Fruit fly (Drosophila melanogaster) whole organism, adult: ENCODE measurements around the gene CG31517.

Experiments
- CG11617 ChIP-seq: fragments of 200-800 bp; sonication (Bioruptor generic); optimal IDR thresholded peaks from 2 replicates; lab custom pipeline; 2017; ENCODE audit warnings: mild to moderate bottlenecking, missing biosample characterization, missing genetic modification reagents, missing genetic modification characterization
- CG12768 ChIP-seq: fragments of 200-800 bp; sonication (Bioruptor generic); optimal IDR thresholded peaks from 2 replicates; lab custom pipeline; 2017; ENCODE audit warnings: missing biosample characterization, missing genetic modification characterization, mild to moderate bottlenecking, moderate library complexity, missing genetic modification reagents
- CG14711 ChIP-seq: fragments of 200-800 bp; sonication (Bioruptor generic); optimal IDR thresholded peaks from 2 replicates; lab custom pipeline; 2018; ENCODE audit warnings: missing biosample characterization, mild to moderate bottlenecking, missing genetic modification characterization, moderate library complexity
- CG1620 ChIP-seq: fragments of 200-800 bp; sonication (Bioruptor generic); optimal IDR thresholded peaks from 2 replicates; lab custom pipeline; 2016; ENCODE audit warnings: missing biosample characterization, missing genetic modification characterization
- CG33017 ChIP-seq: fragments of 200-800 bp; sonication (Bioruptor generic); optimal IDR thresholded peaks from 2 replicates; lab custom pipeline; 2018; ENCODE audit warnings: missing biosample characterization, mild to moderate bottlenecking, missing genetic modification characterization, moderate library complexity
- CG5204 ChIP-seq: fragments of 200-800 bp; sonication (Bioruptor generic); optimal IDR thresholded peaks from 2 replicates; lab custom pipeline; 2016; ENCODE audit warnings: missing biosample characterization, missing genetic modification characterization
- CG7045 ChIP-seq: fragments of 200-800 bp; sonication (Bioruptor generic); optimal IDR thresholded peaks from 2 replicates; lab custom pipeline; 2017; ENCODE audit warnings: missing biosample characterization, mild to moderate bottlenecking, missing genetic modification characterization
- CG7101 ChIP-seq: fragments of 200-800 bp; sonication (Bioruptor generic); optimal IDR thresholded peaks from 2 replicates; lab custom pipeline; 2018; ENCODE audit warnings: missing biosample characterization, mild to moderate bottlenecking, missing genetic modification characterization, moderate library complexity
- Clk ChIP-seq: fragments of 200-800 bp; sonication (Bioruptor generic); optimal IDR thresholded peaks from 2 replicates; lab custom pipeline; 2017; ENCODE audit warnings: missing biosample characterization, missing genetic modification characterization
- Crg-1 ChIP-seq: fragments of 200-800 bp; sonication (Bioruptor generic); optimal IDR thresholded peaks from 2 replicates; lab custom pipeline; 2016; ENCODE audit warnings: missing biosample characterization, missing genetic modification characterization
- Hr96 ChIP-seq: fragments of 200-800 bp; sonication (Bioruptor generic); optimal IDR thresholded peaks from 2 replicates; lab custom pipeline; 2016; ENCODE audit warnings: missing biosample characterization, missing genetic modification characterization
- Mnt ChIP-seq: fragments of 200-800 bp; sonication (Bioruptor generic); optimal IDR thresholded peaks from 2 replicates; lab custom pipeline; 2016; ENCODE audit warnings: missing biosample characterization, mild to moderate bottlenecking, missing genetic modification characterization
- bab1 ChIP-seq: fragments of 200-800 bp; sonication (Bioruptor generic); optimal IDR thresholded peaks from 3 replicates; lab custom pipeline; 2019; ENCODE audit warnings: missing biosample characterization, mild to moderate bottlenecking, missing genetic modification characterization, moderate library complexity
- cic ChIP-seq: fragments of 200-800 bp; sonication (Bioruptor generic); optimal IDR thresholded peaks from 2 replicates; lab custom pipeline; 2017; ENCODE audit warnings: missing biosample characterization, mild to moderate bottlenecking, missing genetic modification characterization, moderate library complexity
- cnc ChIP-seq, 2 experiments: fragments of >200 bp; optimal IDR thresholded peaks; 2 replicates each; lab custom pipeline; 2017
- kay ChIP-seq: fragments of 200-800 bp; sonication (Bioruptor generic); peaks from one replicate; lab custom pipeline; 2016; ENCODE audit warnings: missing biosample characterization, missing genetic modification characterization, borderline replicate concordance
- ovo ChIP-seq: fragments of 200-800 bp; sonication (Bioruptor generic); optimal IDR thresholded peaks from 2 replicates; lab custom pipeline; 2016; ENCODE audit warnings: missing biosample characterization, missing genetic modification characterization
- pad ChIP-seq: fragments of 200-800 bp; sonication (Bioruptor generic); optimal IDR thresholded peaks from 3 replicates; lab custom pipeline; 2017; ENCODE audit warnings: missing biosample characterization, missing genetic modification characterization, mild to moderate bottlenecking, moderate library complexity, missing genetic modification reagents
- tj ChIP-seq: fragments of 200-800 bp; sonication (Bioruptor generic); optimal IDR thresholded peaks from 3 replicates; lab custom pipeline; 2017; ENCODE audit warnings: missing biosample characterization, mild to moderate bottlenecking, missing genetic modification characterization, moderate library complexity
- toe ChIP-seq: fragments of 200-800 bp; sonication (Bioruptor generic); optimal IDR thresholded peaks from 2 replicates; lab custom pipeline; 2016; ENCODE audit warnings: missing biosample characterization, missing genetic modification characterization

The CG31517 gene

dm6 chr3R:13933966-13934365, 14.3 kb upstream of the CG31517 start:
- TF ChIP-seq CG5204 (GFP tag; lab: Kevin White, UChicago) (no peak), CG1620 (GFP tag; lab: Kevin White, UChicago) (no peak), ovo (GFP tag; lab: Kevin White, UChicago) (no peak), CG12768 (no peak), Mnt (GFP tag; lab: Kevin White, UChicago) (no peak), toe (GFP tag; lab: Kevin White, UChicago) (no peak), tj (GFP tag; lab: Kevin White, UChicago) (no peak), CG11617 (GFP tag; lab: Kevin White, UChicago) (no peak), bab1 (GFP tag; lab: Kevin White, UChicago) (no peak), Clk (GFP tag; lab: Kevin White, UChicago) (no peak), Crg-1 (GFP tag; lab: Kevin White, UChicago) (no peak), CG14711 (tag; lab: Kevin White, UChicago) (no peak), cnc (optimal IDR thresholded peaks at IDR 0.05; lab: Kevin White, UChicago) (no peak), pad (GFP tag; lab: Kevin White, UChicago) (no peak)

dm6 chr3R:13934618-13935017, 13.6 kb upstream of the CG31517 start:
- TF ChIP-seq toe (GFP tag; lab: Kevin White, UChicago) (no peak), CG7045 (no peak), CG14711 (tag; lab: Kevin White, UChicago) (no peak), kay (GFP tag; lab: Kevin White, UChicago) (no peak), CG1620 (GFP tag; lab: Kevin White, UChicago) (no peak), Hr96 (GFP tag; lab: Kevin White, UChicago) (no peak), cic (GFP tag; lab: Kevin White, UChicago) (no peak), tj (GFP tag; lab: Kevin White, UChicago) (no peak), ovo (GFP tag; lab: Kevin White, UChicago) (no peak)

dm6 chr3R:13936309-13936708, 11.9 kb upstream of the CG31517 start:
- TF ChIP-seq CG11617 (GFP tag; lab: Kevin White, UChicago), result no peak
- TF ChIP-seq ovo (GFP tag; lab: Kevin White, UChicago), result no peak
- no peak for TF ChIP-seq Mnt (GFP tag; lab: Kevin White, UChicago)
- no peak for TF ChIP-seq cnc (optimal IDR thresholded peaks at IDR 0.05; lab: Kevin White, UChicago)
- no peak for TF ChIP-seq CG33017
- TF ChIP-seq kay (GFP tag; lab: Kevin White, UChicago), result no peak
- no peak for TF ChIP-seq CG1620 (GFP tag; lab: Kevin White, UChicago)
- no peak for TF ChIP-seq Clk (GFP tag; lab: Kevin White, UChicago)
- TF ChIP-seq cic (GFP tag; lab: Kevin White, UChicago), result no peak
- no peak for TF ChIP-seq Hr96 (GFP tag; lab: Kevin White, UChicago)
- no peak for TF ChIP-seq bab1 (GFP tag; lab: Kevin White, UChicago)
- TF ChIP-seq toe (GFP tag; lab: Kevin White, UChicago), result no peak
- no peak for TF ChIP-seq CG5204 (GFP tag; lab: Kevin White, UChicago)
- no peak for TF ChIP-seq Crg-1 (GFP tag; lab: Kevin White, UChicago)
- no peak for TF ChIP-seq CG7045

dm6 chr3R:13939353-13940049, 8.7 kb upstream of the CG31517 start:
- TF ChIP-seq cnc (optimal IDR thresholded peaks at IDR 0.05; lab: Kevin White, UChicago), result no peak
- TF ChIP-seq CG5204 (GFP tag; lab: Kevin White, UChicago), result no peak
- TF ChIP-seq CG12768, result no peak
- no peak for TF ChIP-seq kay (GFP tag; lab: Kevin White, UChicago)
- no peak for TF ChIP-seq CG14711 (tag; lab: Kevin White, UChicago)
- no peak for TF ChIP-seq Mnt (GFP tag; lab: Kevin White, UChicago)
- TF ChIP-seq tj (GFP tag; lab: Kevin White, UChicago), result no peak
- TF ChIP-seq Hr96 (GFP tag; lab: Kevin White, UChicago), result no peak
- no peak for TF ChIP-seq CG11617 (GFP tag; lab: Kevin White, UChicago)
- TF ChIP-seq ovo (GFP tag; lab: Kevin White, UChicago), result no peak
- TF ChIP-seq CG7101 (tag; lab: Kevin White, UChicago), result no peak
- no peak for TF ChIP-seq Clk (GFP tag; lab: Kevin White, UChicago)
- no peak for TF ChIP-seq CG1620 (GFP tag; lab: Kevin White, UChicago)
- no peak for TF ChIP-seq CG33017
- TF ChIP-seq Crg-1 (GFP tag; lab: Kevin White, UChicago), result no peak

- TF ChIP-seq ovo (GFP tag; lab: Kevin White, UChicago), result no peak
- TF ChIP-seq Clk (GFP tag; lab: Kevin White, UChicago), result no peak
- no peak for TF ChIP-seq CG12768
- no peak for TF ChIP-seq CG7101 (tag; lab: Kevin White, UChicago)
- TF ChIP-seq CG5204 (GFP tag; lab: Kevin White, UChicago), result no peak
- no peak for TF ChIP-seq CG7045
- no peak for TF ChIP-seq tj (GFP tag; lab: Kevin White, UChicago)
- no peak for TF ChIP-seq pad (GFP tag; lab: Kevin White, UChicago)
- TF ChIP-seq kay (GFP tag; lab: Kevin White, UChicago), result no peak
These were observed 6.8 kb upstream of the CG31517 start for dm6 chr3R:13941390-13941789.

- TF ChIP-seq Mnt (GFP tag; lab: Kevin White, UChicago) (no peak), Clk (GFP tag; lab: Kevin White, UChicago) (no peak), ovo (GFP tag; lab: Kevin White, UChicago) (no peak), CG12768 (no peak), CG11617 (GFP tag; lab: Kevin White, UChicago) (no peak), kay (GFP tag; lab: Kevin White, UChicago) (no peak), pad (GFP tag; lab: Kevin White, UChicago) (no peak)
These were observed 4.9 kb upstream of the CG31517 start, which contains the start of gene Art9 for dm6 chr3R:13943360-13943759. Gene Art9, minus strand, starts transcription at chr3R:13943460.
